Worm (Caenorhabditis elegans) whole organism, mixed stage, embryonic: ENCODE results near the gene T04B2.3.

ENCODE experiments used
- ceh-39 ChIP-seq: fragments of 150-350 bp; optimal IDR thresholded peaks from 2 replicates; lab custom pipeline; 2014; ENCODE audit warnings: missing biosample characterization, missing genetic modification characterization
- lin-13 ChIP-seq: fragments of 150-350 bp; optimal IDR thresholded peaks from 2 replicates; lab custom pipeline; 2014; ENCODE audit warnings: missing biosample characterization, missing genetic modification characterization
- nhr-12 ChIP-seq: fragments of 150-350 bp; optimal IDR thresholded peaks from 2 replicates; lab custom pipeline; 2014; ENCODE audit warnings: missing biosample characterization, missing genetic modification characterization
- nhr-28 ChIP-seq: fragments of 150-350 bp; optimal IDR thresholded peaks from 2 replicates; lab custom pipeline; 2014; ENCODE audit warnings: missing biosample characterization, missing genetic modification characterization
- nhr-76 ChIP-seq: sonication (generic microtip); optimal IDR thresholded peaks from 2 replicates; lab custom pipeline; 2017; ENCODE audit warnings: missing biosample characterization, missing genetic modification characterization
- pha-4 ChIP-seq: fragments of 150-350 bp; optimal IDR thresholded peaks from 2 replicates; lab custom pipeline; 2018; ENCODE audit warnings: missing biosample characterization, missing genetic modification reagents, missing genetic modification characterization
- unc-62 ChIP-seq: fragments of 150-350 bp; optimal IDR thresholded peaks from 2 replicates; lab custom pipeline; 2014; ENCODE audit warnings: missing biosample characterization, missing genetic modification reagents, missing genetic modification characterization
- ztf-11 ChIP-seq: fragments of 150-350 bp; optimal IDR thresholded peaks from 2 replicates; lab custom pipeline; 2014; ENCODE audit warnings: missing biosample characterization, missing genetic modification characterization

ce11 chrIV:10007758-10008157, 39.5 kb upstream of the T04B2.3 start:
- no peak for TF ChIP-seq nhr-28 (tag; lab: Kevin White, UChicago)
- no peak for TF ChIP-seq lin-13
- no peak for TF ChIP-seq ztf-11 (tag; lab: Kevin White, UChicago)
- peak; percentile 57 for TF ChIP-seq pha-4 (tag; lab: Kevin White, UChicago)
- TF ChIP-seq nhr-12: no peak
- TF ChIP-seq nhr-76 (tag; lab: Kevin White, UChicago): no peak
- no peak for TF ChIP-seq unc-62 (GFP tag; lab: Kevin White, UChicago)
- no peak for TF ChIP-seq ceh-39 (tag; lab: Kevin White, UChicago)
